Worm (Caenorhabditis elegans): ENCODE data around the gene C47A10.16.

DNA sequence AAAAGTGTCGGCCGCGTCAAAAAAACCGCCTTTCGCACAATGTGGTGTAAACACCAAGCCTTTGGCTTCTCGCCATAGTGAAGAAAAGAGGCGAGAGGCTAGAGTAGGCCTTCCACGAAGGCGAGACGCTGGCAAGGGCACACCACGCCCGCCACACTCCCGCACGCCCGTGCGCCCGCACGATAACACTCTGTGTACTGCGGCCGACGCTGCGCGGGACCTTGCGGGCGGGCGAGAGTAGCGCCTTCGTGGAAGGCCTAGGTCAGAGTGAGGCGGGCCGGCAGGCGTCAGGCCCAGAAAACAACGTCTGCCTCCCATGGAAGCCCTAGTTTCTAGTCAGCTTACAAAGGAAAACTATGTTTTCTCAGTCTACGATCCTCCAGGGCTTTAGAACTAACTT is 47.1 kb upstream of the C47A10.16 start:
- TF ChIP-seq hmg-1.2 (GFP tag; IDR thresholded peaks at IDR 0.05) (no peak), cebp-2 (GFP tag; IDR thresholded peaks at IDR 0.05) (no peak), hsf-1 (GFP tag; IDR thresholded peaks at IDR 0.05) (no peak), pha-4 (tag; optimal IDR thresholded peaks at IDR 0.05) (no peak), aptf-3 (GFP tag; IDR thresholded peaks at IDR 0.05) (no peak), snpc-4 (GFP tag; optimal IDR thresholded peaks at IDR 0.05) (no peak), snpc-4 (tag; optimal IDR thresholded peaks at IDR 0.05) (no peak), D2030.7 (GFP tag; IDR thresholded peaks at IDR 0.05) (no peak), efl-1 (GFP tag; optimal IDR thresholded peaks at IDR 0.05) (no peak), nhr-120 (GFP tag; IDR thresholded peaks at IDR 0.05) (0 out of 2 replicates have a peak, but pooled peaks have one; percentile 27), nfya-1 (tag; optimal IDR thresholded peaks at IDR 0.05; ENCODE audit: borderline replicate concordance, insufficient read depth) (no peak), Y56A3A.18 (GFP tag; IDR thresholded peaks at IDR 0.05) (no peak), let-526 (GFP tag; IDR thresholded peaks at IDR 0.05) (no peak), unc-62 (GFP tag; optimal IDR thresholded peaks at IDR 0.05) (no peak)

All from whole organism, young adult.